Worm (Caenorhabditis elegans) whole organism, L1 larva: ENCODE results near the gene F37A8.1.
A peak's percentile ranks its signal among the peaks of the same experiment; 100 is the strongest.

Experiments
- lin-13 ChIP-seq: fragments of 150-350 bp; optimal IDR thresholded peaks from 2 replicates; lab custom pipeline; 2014; ENCODE audit warnings: missing biosample characterization, missing genetic modification reagents, missing genetic modification characterization
- lir-3 ChIP-seq: sonication (generic microtip); optimal IDR thresholded peaks from 2 replicates; lab custom pipeline; 2016; ENCODE audit warnings: mild to moderate bottlenecking, missing genetic modification characterization, moderate library complexity, missing compliant biosample characterization; ENCODE audit not compliant: poor library complexity
- nhr-11 ChIP-seq: fragments of 150-350 bp; optimal IDR thresholded peaks from 2 replicates; lab custom pipeline; 2014; ENCODE audit warnings: missing biosample characterization, missing genetic modification characterization
- nhr-12 ChIP-seq: sonication (generic microtip); optimal IDR thresholded peaks from 2 replicates; lab custom pipeline; 2017; ENCODE audit warnings: missing biosample characterization, missing genetic modification characterization
- skn-1 ChIP-seq: fragments of 150-350 bp; optimal IDR thresholded peaks from 2 replicates; lab custom pipeline; 2014; ENCODE audit warnings: missing biosample characterization, missing genetic modification characterization
- sox-4 ChIP-seq: sonication (generic microtip); optimal IDR thresholded peaks from 2 replicates; lab custom pipeline; 2016; ENCODE audit warnings: missing genetic modification characterization, missing compliant biosample characterization
- ztf-11 ChIP-seq, 2 experiments: sonication (generic microtip); optimal IDR thresholded peaks; 2 replicates each; lab custom pipeline; 2016 to 2017; ENCODE audit warnings: missing genetic modification characterization in 2 of 2, missing biosample characterization in 1 of 2, missing compliant biosample characterization in 1 of 2

DNA sequence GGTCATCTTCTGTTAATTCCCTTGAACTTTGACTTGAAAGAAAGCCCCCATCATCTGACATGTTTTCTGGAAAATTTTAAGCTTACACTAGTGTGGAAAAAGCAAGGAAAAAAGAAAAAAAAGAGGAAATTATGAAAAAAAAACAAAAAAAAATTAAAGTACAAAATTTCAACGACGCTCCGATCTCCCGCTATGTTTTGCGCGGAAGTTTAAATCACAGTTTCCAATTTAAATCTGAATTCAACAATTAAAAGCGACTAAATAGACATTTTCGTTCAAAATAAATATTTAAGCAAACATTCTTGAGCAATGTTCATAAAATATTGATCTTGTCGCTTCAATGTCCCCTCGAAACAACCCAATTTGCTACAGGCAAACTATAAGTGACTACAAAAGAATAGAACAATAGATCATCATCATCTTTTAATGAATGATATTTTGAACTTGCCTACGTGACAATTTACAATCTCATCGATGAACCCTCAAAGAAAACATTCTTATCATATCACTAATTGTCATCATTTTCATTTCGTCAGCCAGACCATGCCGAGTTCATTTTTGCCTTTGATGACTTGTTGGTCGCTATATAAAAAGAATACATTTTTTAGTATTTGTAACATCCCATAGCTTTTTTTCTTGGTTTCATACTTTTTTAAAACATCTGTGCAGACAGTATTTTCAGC is 6.4 kb upstream of the F37A8.1 start, which contains the start of the genes metl-6 and nit-1:
- TF ChIP-seq nhr-11 (tag; lab: Kevin White, UChicago), result no peak
- TF ChIP-seq skn-1, result peak; percentile 57
- no peak for TF ChIP-seq ztf-11 (tag; optimal IDR thresholded peaks at IDR 0.05; lab: Kevin White, UChicago)
- TF ChIP-seq sox-4, result no peak
- TF ChIP-seq nhr-12 (tag; lab: Kevin White, UChicago), result no peak
- TF ChIP-seq lir-3, result no peak
- TF ChIP-seq lin-13 (GFP tag; lab: Kevin White, UChicago), result no peak
